Worm (Caenorhabditis elegans) whole organism, young adult: ENCODE data around the gene fbxa-138.

ENCODE experiments used
- B0019.2 ChIP-seq: fragments of 200-800 bp; sonication (Bioruptor generic); conservative IDR thresholded peaks from 2 replicates; pipeline ENCODE4 v1.3.6; 2022; ENCODE audit warnings: missing genetic modification reagents, missing genetic modification characterization, missing compliant biosample characterization
- B0336.3 ChIP-seq: fragments of 200-800 bp; sonication (Bioruptor generic); IDR thresholded peaks from 2 replicates; pipeline ENCODE4 v1.3.6; 2022; ENCODE audit warnings: missing genetic modification characterization, missing compliant biosample characterization
- F10E7.11 ChIP-seq: sonication (generic microtip); optimal IDR thresholded peaks from 2 replicates; lab custom pipeline; 2017; ENCODE audit warnings: mild to moderate bottlenecking, missing genetic modification characterization, moderate library complexity, missing compliant biosample characterization
- F39B2.1 ChIP-seq: fragments of 200-800 bp; sonication (Bioruptor generic); IDR thresholded peaks from 2 replicates; pipeline ENCODE4 v1.3.6; 2022; ENCODE audit warnings: missing genetic modification reagents, missing genetic modification characterization, missing compliant biosample characterization
- T07F8.4 ChIP-seq: sonication (generic microtip); optimal IDR thresholded peaks from 2 replicates; lab custom pipeline; 2016; ENCODE audit warnings: mild to moderate bottlenecking, missing genetic modification characterization, moderate library complexity, missing compliant biosample characterization
- T26A5.8 ChIP-seq: sonication (generic microtip); optimal IDR thresholded peaks from 2 replicates; lab custom pipeline; 2016; ENCODE audit warnings: missing genetic modification characterization, missing compliant biosample characterization
- Y53G8AR.9 ChIP-seq: fragments of 200-800 bp; sonication (Bioruptor generic); conservative IDR thresholded peaks from 2 replicates; pipeline ENCODE4 v1.3.6; 2022; ENCODE audit warnings: missing genetic modification reagents, missing genetic modification characterization, missing compliant biosample characterization
- Y79H2A.3 ChIP-seq: fragments of 200-800 bp; sonication (Bioruptor generic); conservative IDR thresholded peaks from 2 replicates; pipeline ENCODE4 v1.3.6; 2022; ENCODE audit warnings: missing genetic modification reagents, missing genetic modification characterization, missing compliant biosample characterization
- athp-1 ChIP-seq: sonication (generic microtip); optimal IDR thresholded peaks from 2 replicates; lab custom pipeline; 2017; ENCODE audit warnings: mild to moderate bottlenecking, missing genetic modification characterization, missing compliant biosample characterization
- attf-5 ChIP-seq: fragments of 200-800 bp; sonication (Bioruptor generic); optimal IDR thresholded peaks from 2 replicates; lab custom pipeline; 2018; ENCODE audit warnings: mild to moderate bottlenecking, missing genetic modification characterization, missing compliant biosample characterization
- ceh-27 ChIP-seq: fragments of 200-800 bp; sonication (Bioruptor generic); optimal IDR thresholded peaks from 2 replicates; lab custom pipeline; 2018; ENCODE audit warnings: mild to moderate bottlenecking, missing genetic modification characterization, moderate library complexity, missing compliant biosample characterization
- ceh-40 ChIP-seq: fragments of 200-800 bp; sonication (Bioruptor generic); IDR thresholded peaks from 2 replicates; pipeline ENCODE4 v1.3.6; 2022; ENCODE audit warnings: missing genetic modification characterization, missing compliant biosample characterization
- ceh-58 ChIP-seq: fragments of 200-800 bp; sonication (Bioruptor generic); IDR thresholded peaks from 2 replicates; pipeline ENCODE4 v1.3.6; 2022; ENCODE audit warnings: missing genetic modification characterization, missing compliant biosample characterization
- ceh-79 ChIP-seq: sonication (generic microtip); optimal IDR thresholded peaks from 2 replicates; lab custom pipeline; 2017; ENCODE audit warnings: mild to moderate bottlenecking, missing genetic modification characterization, missing compliant biosample characterization
- ceh-91 ChIP-seq: fragments of 200-800 bp; sonication (Bioruptor generic); IDR thresholded peaks from 2 replicates; pipeline ENCODE4 v1.3.6; 2022; ENCODE audit warnings: missing genetic modification reagents, missing genetic modification characterization, missing compliant biosample characterization
- dox-1 ChIP-seq: fragments of 200-800 bp; sonication (Bioruptor generic); IDR thresholded peaks from 2 replicates; pipeline ENCODE4 v1.3.6; 2022; ENCODE audit warnings: missing genetic modification reagents, missing genetic modification characterization, missing compliant biosample characterization
- dpl-1 ChIP-seq: fragments of 150-350 bp; optimal IDR thresholded peaks from 2 replicates; lab custom pipeline; 2014; ENCODE audit warnings: missing biosample characterization, missing genetic modification reagents, missing genetic modification characterization
- efl-1 ChIP-seq: fragments of 150-350 bp; optimal IDR thresholded peaks from 2 replicates; lab custom pipeline; 2014; ENCODE audit warnings: missing biosample characterization, missing genetic modification reagents, missing genetic modification characterization
- egl-18 ChIP-seq: fragments of 200-800 bp; sonication (Bioruptor generic); IDR thresholded peaks from 2 replicates; pipeline ENCODE4 v1.3.6; 2022; ENCODE audit warnings: missing genetic modification reagents, missing genetic modification characterization, missing compliant biosample characterization
- egrh-3 ChIP-seq: fragments of 200-800 bp; sonication (Bioruptor generic); IDR thresholded peaks from 2 replicates; pipeline ENCODE4 v1.3.6; 2022; ENCODE audit warnings: missing genetic modification reagents, missing genetic modification characterization, missing compliant biosample characterization
- ekl-4 ChIP-seq: fragments of 200-800 bp; sonication (Bioruptor generic); IDR thresholded peaks from 2 replicates; pipeline ENCODE4 v1.3.6; 2022; ENCODE audit warnings: missing genetic modification reagents, missing genetic modification characterization, missing compliant biosample characterization
- ets-4 ChIP-seq: fragments of 200-800 bp; sonication (Bioruptor generic); optimal IDR thresholded peaks from 2 replicates; lab custom pipeline; 2018; ENCODE audit warnings: mild to moderate bottlenecking, missing genetic modification characterization, missing compliant biosample characterization
- fkh-3 ChIP-seq: sonication (generic microtip); optimal IDR thresholded peaks from 2 replicates; lab custom pipeline; 2016; ENCODE audit warnings: mild to moderate bottlenecking, missing genetic modification characterization, missing compliant biosample characterization
- hlh-26 ChIP-seq: fragments of 200-800 bp; sonication (Bioruptor generic); conservative IDR thresholded peaks from 2 replicates; pipeline ENCODE4 v1.3.6; 2022; ENCODE audit warnings: missing genetic modification reagents, missing genetic modification characterization, missing compliant biosample characterization
- hsf-1 ChIP-seq: fragments of 200-800 bp; sonication (Bioruptor generic); IDR thresholded peaks from 2 replicates; pipeline ENCODE4 v1.3.6; 2022; ENCODE audit warnings: missing genetic modification reagents, missing genetic modification characterization, missing compliant biosample characterization
- lag-1 ChIP-seq: fragments of 200-800 bp; sonication (Bioruptor generic); IDR thresholded peaks from 2 replicates; pipeline ENCODE4 v1.3.6; 2022; ENCODE audit warnings: missing genetic modification reagents, missing genetic modification characterization, missing compliant biosample characterization
- let-607 ChIP-seq, 2 experiments: fragments of 200-800 bp in 1 of 2; sonication (Bioruptor generic) in 1 of 2; sonication (generic microtip) in 1 of 2; optimal IDR thresholded peaks; 2 replicates each; lab custom pipeline; 2016 to 2018; ENCODE audit warnings: mild to moderate bottlenecking in 2 of 2, missing compliant biosample characterization in 2 of 2, missing genetic modification characterization in 2 of 2, moderate library complexity in 2 of 2, missing genotype in 1 of 2
- lin-40 ChIP-seq: sonication (generic microtip); optimal IDR thresholded peaks from 2 replicates; lab custom pipeline; 2016; ENCODE audit warnings: missing genetic modification characterization, mild to moderate bottlenecking, missing compliant biosample characterization, missing genotype, missing genetic modification reagents
- madf-3 ChIP-seq: fragments of 200-800 bp; sonication (Bioruptor generic); IDR thresholded peaks from 2 replicates; pipeline ENCODE4 v1.3.6; 2022; ENCODE audit warnings: missing genetic modification reagents, missing genetic modification characterization, missing compliant biosample characterization
- mel-28 ChIP-seq: sonication (generic microtip); optimal IDR thresholded peaks from 2 replicates; lab custom pipeline; 2016; ENCODE audit warnings: borderline replicate concordance, mild to moderate bottlenecking, missing genetic modification characterization, missing compliant biosample characterization
- nhr-179 ChIP-seq: sonication (generic microtip); optimal IDR thresholded peaks from 2 replicates; lab custom pipeline; 2016; ENCODE audit warnings: mild to moderate bottlenecking, missing genetic modification characterization, missing compliant biosample characterization
- nhr-27 ChIP-seq: fragments of 200-800 bp; sonication (Bioruptor generic); optimal IDR thresholded peaks from 2 replicates; lab custom pipeline; 2018; ENCODE audit warnings: mild to moderate bottlenecking, missing genetic modification characterization, moderate library complexity, missing compliant biosample characterization
- rcor-1 ChIP-seq: fragments of 200-800 bp; sonication (Bioruptor generic); IDR thresholded peaks from 2 replicates; pipeline ENCODE4 v1.3.6; 2022; ENCODE audit warnings: missing genetic modification reagents, missing genetic modification characterization, missing compliant biosample characterization
- rpc-1 ChIP-seq, 2 experiments: fragments of 150-350 bp in 1 of 2; sonication (generic microtip) in 1 of 2; optimal IDR thresholded peaks; 2 replicates each; lab custom pipeline; 2014 to 2018; ENCODE audit warnings: missing biosample characterization in 1 of 2, missing genetic modification characterization in 1 of 2, missing genetic modification reagents in 1 of 2, missing genotype in 1 of 2
- snpc-3.4 ChIP-seq: sonication (generic microtip); optimal IDR thresholded peaks from 2 replicates; lab custom pipeline; 2017; ENCODE audit warnings: missing genetic modification characterization, mild to moderate bottlenecking, missing compliant biosample characterization, antibody characterized with exemption, moderate library complexity, missing genotype, missing genetic modification reagents
- snpc-4 ChIP-seq, 5 experiments: fragments of 150-350 bp in 1 of 5; sonication (generic microtip) in 4 of 5; optimal IDR thresholded peaks; 2 replicates each; lab custom pipeline; 2014 to 2018; ENCODE audit warnings: missing genetic modification characterization in 5 of 5, missing biosample characterization in 3 of 5, antibody characterized with exemption in 2 of 5, mild to moderate bottlenecking in 2 of 5, missing compliant biosample characterization in 2 of 5, missing genotype in 2 of 5, moderate library complexity in 2 of 5, missing genetic modification reagents in 1 of 5
- sptf-2 ChIP-seq: fragments of 200-800 bp; sonication (Bioruptor generic); optimal IDR thresholded peaks from 2 replicates; lab custom pipeline; 2018; ENCODE audit warnings: mild to moderate bottlenecking, missing genetic modification characterization, missing compliant biosample characterization
- tbp1 ChIP-seq: fragments of 200-800 bp; sonication (Bioruptor generic); optimal IDR thresholded peaks from 2 replicates; lab custom pipeline; 2018; ENCODE audit warnings: mild to moderate bottlenecking, missing genetic modification characterization, missing compliant biosample characterization
- unc-130 ChIP-seq: sonication (generic microtip); optimal IDR thresholded peaks from 2 replicates; lab custom pipeline; 2016; ENCODE audit warnings: missing genetic modification reagents, missing genetic modification characterization, missing compliant biosample characterization
- zfh-2 ChIP-seq: fragments of 200-800 bp; sonication (Bioruptor generic); conservative IDR thresholded peaks from 2 replicates; pipeline ENCODE4 v1.3.6; 2022; ENCODE audit warnings: missing genetic modification reagents, missing genetic modification characterization, missing compliant biosample characterization
- ztf-18 ChIP-seq: sonication (generic microtip); optimal IDR thresholded peaks from 2 replicates; lab custom pipeline; 2016; ENCODE audit warnings: missing genotype, mild to moderate bottlenecking, missing genetic modification characterization, missing compliant biosample characterization
- ztf-26 ChIP-seq: sonication (generic microtip); optimal IDR thresholded peaks from 2 replicates; lab custom pipeline; 2017; ENCODE audit warnings: missing genetic modification characterization, missing compliant biosample characterization
- ztf-28 ChIP-seq: fragments of 200-800 bp; sonication (Bioruptor generic); IDR thresholded peaks from 2 replicates; pipeline ENCODE4 v1.3.6; 2022; ENCODE audit warnings: missing genetic modification reagents, missing genetic modification characterization, missing compliant biosample characterization
- ztf-6 ChIP-seq: fragments of 200-800 bp; sonication (Bioruptor generic); IDR thresholded peaks from 2 replicates; pipeline ENCODE4 v1.3.6; 2022; ENCODE audit warnings: missing genetic modification reagents, missing genetic modification characterization, missing compliant biosample characterization

The fbxa-138 gene

ce11 chrIII:1419700-1420356, 35.8 kb upstream of the fbxa-138 start (continued):
- TF ChIP-seq ceh-27 (GFP tag; lab: Kevin White, UChicago) (no peak), let-607 (tag; optimal IDR thresholded peaks at IDR 0.05; lab: Kevin White, UChicago) (peak; percentile 46 to 74)

ce11 chrIII:1419146-1419636, 35.1 kb upstream of the fbxa-138 start, which contains the start of gene Y82E9BR.3:
Gene Y82E9BR.3, plus strand, starts transcription at chrIII:1419196.
- TF ChIP-seq fkh-3 (tag; lab: Kevin White, UChicago) = no peak
- TF ChIP-seq B0019.2 (GFP tag; lab: Robert Waterston, UW) = no peak
- no peak for TF ChIP-seq snpc-4 (GFP tag; optimal IDR thresholded peaks at IDR 0.05; lab: Kevin White, UChicago)
- no peak for TF ChIP-seq snpc-4 (tag; optimal IDR thresholded peaks at IDR 0.05; lab: Kevin White, UChicago)
- no peak for TF ChIP-seq lag-1 (GFP tag; lab: Robert Waterston, UW)
- TF ChIP-seq zfh-2 = peak; percentile 87
- no peak for TF ChIP-seq unc-130 (GFP tag; lab: Kevin White, UChicago)
- 0 out of 2 replicates have a peak, but pooled peaks have one; percentile 3 for TF ChIP-seq ceh-40
- no peak for TF ChIP-seq tbp1 (GFP tag; lab: Kevin White, UChicago)
- TF ChIP-seq egrh-3 (GFP tag; lab: Robert Waterston, UW) = peak; percentile 93
- TF ChIP-seq hlh-26 (GFP tag; lab: Robert Waterston, UW) = no peak
- no peak for TF ChIP-seq egl-18 (GFP tag; lab: Robert Waterston, UW)
- no peak for TF ChIP-seq ztf-18 (tag; lab: Kevin White, UChicago)
- peak; percentile 9; the same call in 1 of the 2 replicates for TF ChIP-seq rcor-1 (GFP tag; lab: Robert Waterston, UW)
- TF ChIP-seq madf-3 (GFP tag; lab: Robert Waterston, UW) = peak; percentile 79
- TF ChIP-seq sptf-2 (GFP tag; lab: Kevin White, UChicago) = no peak
- no peak for TF ChIP-seq mel-28 (tag; lab: Kevin White, UChicago)
- TF ChIP-seq ets-4 = no peak
- no peak for TF ChIP-seq T07F8.4 (tag; lab: Kevin White, UChicago)
- no peak for TF ChIP-seq nhr-27 (tag; lab: Kevin White, UChicago)
- TF ChIP-seq dox-1 = no peak; the same call in 1 of the 2 replicates
- no peak for TF ChIP-seq dpl-1
- TF ChIP-seq rpc-1 (optimal IDR thresholded peaks at IDR 0.05; lab: Kevin White, UChicago) = no peak
- no peak for TF ChIP-seq rpc-1 (tag; optimal IDR thresholded peaks at IDR 0.05; lab: Kevin White, UChicago)
- TF ChIP-seq attf-5 (GFP tag; lab: Kevin White, UChicago) = no peak
- TF ChIP-seq F39B2.1 (GFP tag; lab: Robert Waterston, UW) = peak; percentile 49; the same call in 1 of the 2 replicates
- no peak for TF ChIP-seq efl-1 (GFP tag; lab: Kevin White, UChicago)
- TF ChIP-seq ceh-91 (GFP tag; lab: Robert Waterston, UW) = no peak

ce11 chrIII:1418709-1419108, 34.7 kb upstream of the fbxa-138 start:
- TF ChIP-seq lag-1 (GFP tag; lab: Robert Waterston, UW) (no peak), ceh-79 (tag; lab: Kevin White, UChicago) (no peak), egrh-3 (GFP tag; lab: Robert Waterston, UW) (peak; percentile 89), T26A5.8 (tag; lab: Kevin White, UChicago) (no peak), F10E7.11 (tag; lab: Kevin White, UChicago) (no peak), ekl-4 (GFP tag; lab: Robert Waterston, UW) (peak; percentile 74), ztf-6 (GFP tag; lab: Robert Waterston, UW) (no peak), snpc-3.4 (tag; lab: Kevin White, UChicago) (peak; percentile 32), athp-1 (peak; percentile 6), hsf-1 (GFP tag; lab: Robert Waterston, UW) (no peak), ztf-26 (tag; lab: Kevin White, UChicago) (peak; percentile 89), sptf-2 (GFP tag; lab: Kevin White, UChicago) (no peak), ztf-28 (GFP tag; lab: Robert Waterston, UW) (peak; percentile 85; the same call in 1 of the 2 replicates), nhr-179 (no peak), Y53G8AR.9 (GFP tag; lab: Robert Waterston, UW) (peak; percentile 86), B0336.3 (GFP tag; lab: Robert Waterston, UW) (peak; percentile 72), ceh-40 (no peak), Y79H2A.3 (GFP tag; lab: Robert Waterston, UW) (no peak), ceh-58 (GFP tag; lab: Robert Waterston, UW) (no peak), F39B2.1 (GFP tag; lab: Robert Waterston, UW) (no peak), lin-40 (peak; percentile 82)
